Fruit fly (Drosophila melanogaster): Measurements from ENCODE around the gene p.
A peak's percentile ranks its signal among the peaks of the same experiment; 100 is the strongest.

The p gene

dm6 chr3R:8663668-8664283 is 6.7 kb downstream of the p start, which contains the start of gene CG8032 (continued):
- peak; percentile 23 for TF ChIP-seq gsb-n (tag; optimal IDR thresholded peaks at IDR 0.05)
- peak; percentile 39 for TF ChIP-seq sug (tag; optimal IDR thresholded peaks at IDR 0.05)
- TF ChIP-seq Eip74EF (GFP tag; optimal IDR thresholded peaks at IDR 0.05), result no peak
- TF ChIP-seq Awh (GFP tag; IDR thresholded peaks at IDR 0.05), result no peak
- no peak for TF ChIP-seq CG31388 (GFP tag; optimal IDR thresholded peaks at IDR 0.05)
- peak; percentile 22 for TF ChIP-seq Elba2 (GFP tag; optimal IDR thresholded peaks at IDR 0.05)
- TF ChIP-seq Dll (GFP tag; IDR thresholded peaks at IDR 0.05; ENCODE audit: partially characterized antibody), result peak; percentile 78
- no peak for TF ChIP-seq Ssrp (tag; optimal IDR thresholded peaks at IDR 0.05)
- TF ChIP-seq org-1 (GFP tag; optimal IDR thresholded peaks at IDR 0.05), result no peak
- TF ChIP-seq Atf3 (GFP tag; optimal IDR thresholded peaks at IDR 0.05), result peak; percentile 13
- no peak for TF ChIP-seq ara (GFP tag; IDR thresholded peaks at IDR 0.05)
- no peak for TF ChIP-seq corto (GFP tag; optimal IDR thresholded peaks at IDR 0.05)
- no peak for TF ChIP-seq Dip2 (GFP tag; IDR thresholded peaks at IDR 0.05)
- no peak for TF ChIP-seq wor (GFP tag; IDR thresholded peaks at IDR 0.05)
- TF ChIP-seq CG15011 (GFP tag; optimal IDR thresholded peaks at IDR 0.05), result no peak
- no peak for TF ChIP-seq CG2199 (GFP tag; IDR thresholded peaks at IDR 0.05)
- TF ChIP-seq CG14050 (GFP tag; IDR thresholded peaks at IDR 0.05), result no peak
- TF ChIP-seq ci (GFP tag; IDR thresholded peaks at IDR 0.05), result no peak; the same call in 2 of the 3 replicates
- peak; percentile 41 for TF ChIP-seq CG7839 (tag; optimal IDR thresholded peaks at IDR 0.05)
- TF ChIP-seq CG31441 (GFP tag; IDR thresholded peaks at IDR 0.05), result peak; percentile 39; the same call in 1 of the 2 replicates
- no peak for TF ChIP-seq CG6854 (GFP tag; optimal IDR thresholded peaks at IDR 0.05)
- TF ChIP-seq hth (optimal IDR thresholded peaks at IDR 0.05), result no peak
- TF ChIP-seq CG10147 (GFP tag; optimal IDR thresholded peaks at IDR 0.05), result no peak
- no peak for TF ChIP-seq zf30C (GFP tag; optimal IDR thresholded peaks at IDR 0.05)
- TF ChIP-seq Side (GFP tag; optimal IDR thresholded peaks at IDR 0.05), result peak; percentile 25
- peak; percentile 19 for TF ChIP-seq HLH54F (GFP tag; optimal IDR thresholded peaks at IDR 0.05)
- TF ChIP-seq CG11085 (GFP tag; IDR thresholded peaks at IDR 0.05), result no peak
- TF ChIP-seq Dref (GFP tag; IDR thresholded peaks at IDR 0.05), result peak; percentile 72
- peak; percentile 15; the same call in 1 of the 2 replicates for TF ChIP-seq lmd (GFP tag; IDR thresholded peaks at IDR 0.05)
- no peak for TF ChIP-seq CG18764 (GFP tag; optimal IDR thresholded peaks at IDR 0.05)
- TF ChIP-seq kah (GFP tag; optimal IDR thresholded peaks at IDR 0.05), result peak; percentile 44
- TF ChIP-seq CG31224 (GFP tag; IDR thresholded peaks at IDR 0.05), result no peak
- TF ChIP-seq CG8765 (GFP tag; IDR thresholded peaks at IDR 0.05), result no peak
- TF ChIP-seq CG7987 (GFP tag; optimal IDR thresholded peaks at IDR 0.05), result peak; percentile 9
- TF ChIP-seq CG7271 (tag; optimal IDR thresholded peaks at IDR 0.05), result no peak
- peak; percentile 34; the same call in 1 of the 2 replicates for TF ChIP-seq CG2129 (GFP tag; IDR thresholded peaks at IDR 0.05; ENCODE audit: partially characterized antibody)
- TF ChIP-seq luna (GFP tag; optimal IDR thresholded peaks at IDR 0.05), result peak; percentile 13
- peak; percentile 54 for TF ChIP-seq Mad (GFP tag; optimal IDR thresholded peaks at IDR 0.05)
- TF ChIP-seq yki (optimal IDR thresholded peaks at IDR 0.05), result no peak
- TF ChIP-seq da (GFP tag; optimal IDR thresholded peaks at IDR 0.05), result no peak
- peak; percentile 5 for TF ChIP-seq Hr3 (GFP tag; optimal IDR thresholded peaks at IDR 0.05)
- no peak for TF ChIP-seq ro (GFP tag; IDR thresholded peaks at IDR 0.05)
- peak; percentile 57 for TF ChIP-seq tx (GFP tag; optimal IDR thresholded peaks at IDR 0.05)
- TF ChIP-seq CG17359 (tag; optimal IDR thresholded peaks at IDR 0.05), result peak; percentile 36
- 0 out of 2 replicates have a peak, but pooled peaks have one; percentile 19 for TF ChIP-seq al (GFP tag; IDR thresholded peaks at IDR 0.05)
- no peak for TF ChIP-seq dysf (GFP tag; IDR thresholded peaks at IDR 0.05)
- peak; percentile 50 for TF ChIP-seq Hsf (GFP tag; optimal IDR thresholded peaks at IDR 0.05)
- peak; percentile 52 for TF ChIP-seq CG17829 (tag; optimal IDR thresholded peaks at IDR 0.05)
- TF ChIP-seq lab (GFP tag; optimal IDR thresholded peaks at IDR 0.05), result peak; percentile 33
- TF ChIP-seq dimm (GFP tag; IDR thresholded peaks at IDR 0.05), result no peak
- peak; percentile 80 for TF ChIP-seq CG13287 (GFP tag; IDR thresholded peaks at IDR 0.05; ENCODE audit: partially characterized antibody)

Measured in whole organism, embryonic.